Worm (Caenorhabditis elegans) whole organism, L4 larva: ENCODE data around the gene cdc-50.B.

Experiments used
- ces-1 ChIP-seq: fragments of 150-350 bp; sonication (generic microtip); optimal IDR thresholded peaks from 4 replicates; lab custom pipeline; 2014; ENCODE audit warnings: missing biosample characterization, missing genetic modification reagents, missing genetic modification characterization
- egl-27 ChIP-seq: sonication (generic microtip); optimal IDR thresholded peaks from 3 replicates; lab custom pipeline; 2017; ENCODE audit warnings: missing biosample characterization, missing genetic modification reagents, missing genetic modification characterization
- fos-1 ChIP-seq: fragments of 150-350 bp; optimal IDR thresholded peaks from 2 replicates; lab custom pipeline; 2014; ENCODE audit warnings: missing biosample characterization, missing genetic modification characterization
- lin-13 ChIP-seq: fragments of 150-350 bp; optimal IDR thresholded peaks from 2 replicates; lab custom pipeline; 2014; ENCODE audit warnings: missing biosample characterization, missing genetic modification reagents, missing genetic modification characterization
- nhr-6 ChIP-seq: fragments of 150-350 bp; optimal IDR thresholded peaks from 2 replicates; lab custom pipeline; 2014; ENCODE audit warnings: missing biosample characterization, missing genetic modification characterization
- ztf-11 ChIP-seq: fragments of 150-350 bp; optimal IDR thresholded peaks from 2 replicates; lab custom pipeline; 2014; ENCODE audit warnings: missing biosample characterization, missing genetic modification characterization

DNA sequence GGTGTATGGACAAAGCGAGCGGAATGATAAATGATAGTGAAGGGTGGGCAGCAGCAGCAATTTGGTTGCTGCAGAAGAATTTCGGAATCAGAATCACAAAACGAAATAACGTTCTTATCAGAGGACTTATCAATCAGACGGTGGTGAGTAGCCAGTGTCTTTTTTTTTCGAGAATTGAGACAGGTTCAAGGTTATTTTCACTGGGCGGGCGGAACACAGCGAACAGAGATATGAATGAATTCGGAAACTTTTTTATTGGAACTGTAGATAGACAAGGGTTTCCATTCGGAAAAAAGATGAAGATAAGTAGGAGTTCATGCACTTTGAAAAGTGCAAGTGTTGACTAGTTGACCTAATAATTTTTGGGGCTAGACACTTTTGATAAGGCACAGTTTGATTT lies 28.6 kb downstream of the cdc-50.B start:
- TF ChIP-seq fos-1 (tag; lab: Kevin White, UChicago): no peak
- TF ChIP-seq ztf-11 (tag; lab: Kevin White, UChicago): no peak
- TF ChIP-seq lin-13 (GFP tag; lab: Kevin White, UChicago): no peak
- no peak for TF ChIP-seq ces-1
- TF ChIP-seq nhr-6 (tag; lab: Kevin White, UChicago): no peak
- TF ChIP-seq egl-27 (tag; lab: Kevin White, UChicago): no peak
